Worm (Caenorhabditis elegans) whole organism, L1 larva: ENCODE data around the gene F08B4.8.
"Not testable (repeated sequence)": the region's sequence is repeated elsewhere in the genome, so short reads cannot be mapped to it uniquely, and the experiment has no call there.

ENCODE experiments used
- C16A3.4 ChIP-seq: fragments of 150-350 bp; optimal IDR thresholded peaks from 2 replicates; lab custom pipeline; 2014; ENCODE audit warnings: missing biosample characterization, missing genetic modification characterization
- F16B12.6 ChIP-seq: fragments of 150-350 bp; optimal IDR thresholded peaks from 2 replicates; lab custom pipeline; 2014; ENCODE audit warnings: missing biosample characterization, missing genetic modification characterization
- aha-1 ChIP-seq: fragments of 150-350 bp; optimal IDR thresholded peaks from 2 replicates; lab custom pipeline; 2014; ENCODE audit warnings: missing biosample characterization, missing genetic modification characterization
- aly-2 ChIP-seq: fragments of 150-350 bp; optimal IDR thresholded peaks from 2 replicates; lab custom pipeline; 2014; ENCODE audit warnings: missing biosample characterization, missing genetic modification characterization
- ama-1 ChIP-seq: fragments of 150-350 bp; optimal IDR thresholded peaks from 2 replicates; lab custom pipeline; 2014
- ceh-88 ChIP-seq: fragments of 200-800 bp; sonication (Bioruptor generic); IDR thresholded peaks from 2 replicates; pipeline ENCODE4 v1.3.6; 2022; ENCODE audit warnings: missing genetic modification characterization, missing compliant biosample characterization
- ceh-90 ChIP-seq: sonication (generic microtip); optimal IDR thresholded peaks from 2 replicates; lab custom pipeline; 2016; ENCODE audit warnings: missing genetic modification characterization, missing compliant biosample characterization
- ces-1 ChIP-seq: fragments of 150-350 bp; optimal IDR thresholded peaks from 2 replicates; lab custom pipeline; 2014; ENCODE audit warnings: missing biosample characterization, missing genetic modification reagents, missing genetic modification characterization
- efl-1 ChIP-seq, 4 experiments: fragments of 150-350 bp; optimal IDR thresholded peaks in 3 of 4; peaks in 1 of 4; 1 replicate in 1 of 4; 2 replicates in 3 of 4; lab custom pipeline; 2014; ENCODE audit warnings: missing biosample characterization in 2 of 4, missing genetic modification characterization in 2 of 4, missing genetic modification reagents in 2 of 4
- egl-13 ChIP-seq: sonication (generic microtip); optimal IDR thresholded peaks from 2 replicates; lab custom pipeline; 2016; ENCODE audit warnings: missing genotype, missing genetic modification reagents, missing genetic modification characterization, missing compliant biosample characterization
- egl-27 ChIP-seq, 2 experiments: fragments of 150-350 bp in 1 of 2; sonication (generic microtip); optimal IDR thresholded peaks; 3 replicates each; lab custom pipeline; 2017 to 2018; ENCODE audit warnings: missing biosample characterization in 2 of 2, missing genetic modification characterization in 2 of 2, missing genetic modification reagents in 2 of 2
- fkh-10 ChIP-seq: sonication (generic microtip); optimal IDR thresholded peaks from 2 replicates; lab custom pipeline; 2017; ENCODE audit warnings: missing biosample characterization, missing genetic modification reagents, missing genetic modification characterization
- fkh-8 ChIP-seq: sonication (generic microtip); optimal IDR thresholded peaks from 2 replicates; lab custom pipeline; 2016; ENCODE audit warnings: mild to moderate bottlenecking, missing genetic modification characterization, missing compliant biosample characterization
- hlh-17 ChIP-seq: fragments of 200-800 bp; sonication (Bioruptor generic); optimal IDR thresholded peaks from 2 replicates; lab custom pipeline; 2018; ENCODE audit warnings: missing genetic modification characterization, mild to moderate bottlenecking, missing compliant biosample characterization, moderate library complexity, borderline replicate concordance
- hlh-4 ChIP-seq: sonication (generic microtip); optimal IDR thresholded peaks from 2 replicates; lab custom pipeline; 2016; ENCODE audit warnings: mild to moderate bottlenecking, missing genetic modification characterization, missing compliant biosample characterization
- hpl-2 ChIP-seq: fragments of 150-350 bp; optimal IDR thresholded peaks from 2 replicates; lab custom pipeline; 2014; ENCODE audit warnings: missing biosample characterization, missing genetic modification reagents, missing genetic modification characterization
- isw-1 ChIP-seq: fragments of 200-800 bp; sonication (Bioruptor generic); IDR thresholded peaks from 2 replicates; pipeline ENCODE4 v1.3.6; 2022; ENCODE audit warnings: missing genetic modification characterization, missing compliant biosample characterization
- lin-13 ChIP-seq: fragments of 150-350 bp; optimal IDR thresholded peaks from 2 replicates; lab custom pipeline; 2014; ENCODE audit warnings: missing biosample characterization, missing genetic modification reagents, missing genetic modification characterization
- lin-14 ChIP-seq: fragments of 200-800 bp; sonication (Bioruptor generic); optimal IDR thresholded peaks from 2 replicates; lab custom pipeline; 2018; ENCODE audit warnings: mild to moderate bottlenecking, missing genetic modification characterization, moderate library complexity, missing compliant biosample characterization
- lin-35 ChIP-seq, 2 experiments: fragments of 150-350 bp; optimal IDR thresholded peaks; 2 replicates each; lab custom pipeline; 2014; ENCODE audit warnings: missing biosample characterization in 2 of 2, missing genetic modification characterization in 2 of 2, missing genetic modification reagents in 2 of 2
- lin-39 ChIP-seq: fragments of 150-350 bp; optimal IDR thresholded peaks from 2 replicates; lab custom pipeline; 2014; ENCODE audit warnings: missing biosample characterization, missing genetic modification reagents, missing genetic modification characterization
- mdl-1 ChIP-seq, 2 experiments: fragments of 150-350 bp; optimal IDR thresholded peaks; 2 replicates each; lab custom pipeline; 2014 to 2017; ENCODE audit warnings: missing biosample characterization in 2 of 2, missing genetic modification characterization in 2 of 2, inconsistent platforms in 1 of 2
- mef-2 ChIP-seq: fragments of 150-350 bp; optimal IDR thresholded peaks from 2 replicates; lab custom pipeline; 2014; ENCODE audit warnings: missing biosample characterization, missing genetic modification characterization
- mep-1 ChIP-seq: fragments of 150-350 bp; optimal IDR thresholded peaks from 2 replicates; lab custom pipeline; 2014; ENCODE audit warnings: missing biosample characterization, missing genetic modification characterization
- nhr-11 ChIP-seq: fragments of 150-350 bp; optimal IDR thresholded peaks from 2 replicates; lab custom pipeline; 2014; ENCODE audit warnings: missing biosample characterization, missing genetic modification characterization
- nhr-12 ChIP-seq: sonication (generic microtip); optimal IDR thresholded peaks from 2 replicates; lab custom pipeline; 2017; ENCODE audit warnings: missing biosample characterization, missing genetic modification characterization
- nhr-19 ChIP-seq: fragments of 200-800 bp; sonication (Bioruptor generic); conservative IDR thresholded peaks from 2 replicates; pipeline ENCODE4 v1.3.6; 2022; ENCODE audit warnings: missing genetic modification characterization, missing compliant biosample characterization
- nhr-47 ChIP-seq: sonication (generic microtip); optimal IDR thresholded peaks from 2 replicates; lab custom pipeline; 2016; ENCODE audit warnings: mild to moderate bottlenecking, missing genetic modification characterization, moderate library complexity, missing compliant biosample characterization
- nhr-71 ChIP-seq: sonication (generic microtip); optimal IDR thresholded peaks from 2 replicates; lab custom pipeline; 2016; ENCODE audit warnings: mild to moderate bottlenecking, missing genetic modification characterization, moderate library complexity, missing compliant biosample characterization
- nhr-76 ChIP-seq: sonication (generic microtip); optimal IDR thresholded peaks from 2 replicates; lab custom pipeline; 2017; ENCODE audit warnings: missing biosample characterization, missing genetic modification characterization
- nhr-84 ChIP-seq: sonication (generic microtip); optimal IDR thresholded peaks from 2 replicates; lab custom pipeline; 2017; ENCODE audit warnings: missing biosample characterization, missing genetic modification characterization
- pag-3 ChIP-seq: sonication (generic microtip); optimal IDR thresholded peaks from 2 replicates; lab custom pipeline; 2017; ENCODE audit warnings: missing genetic modification characterization, mild to moderate bottlenecking, missing compliant biosample characterization, antibody characterized with exemption, borderline replicate concordance; ENCODE audit not compliant: insufficient read depth
- pax-3 ChIP-seq: fragments of 200-800 bp; sonication (Bioruptor generic); optimal IDR thresholded peaks from 2 replicates; lab custom pipeline; 2018; ENCODE audit warnings: mild to moderate bottlenecking, missing genetic modification characterization, moderate library complexity, missing compliant biosample characterization
- rnt-1 ChIP-seq: sonication (generic microtip); optimal IDR thresholded peaks from 2 replicates; lab custom pipeline; 2016; ENCODE audit warnings: mild to moderate bottlenecking, missing genetic modification characterization, moderate library complexity, missing compliant biosample characterization
- skn-1 ChIP-seq: fragments of 150-350 bp; optimal IDR thresholded peaks from 2 replicates; lab custom pipeline; 2014; ENCODE audit warnings: missing biosample characterization, missing genetic modification characterization
- sox-4 ChIP-seq: sonication (generic microtip); optimal IDR thresholded peaks from 2 replicates; lab custom pipeline; 2016; ENCODE audit warnings: missing genetic modification characterization, missing compliant biosample characterization
- sup-37 ChIP-seq: fragments of 200-800 bp; sonication (Bioruptor generic); optimal IDR thresholded peaks from 2 replicates; lab custom pipeline; 2018; ENCODE audit warnings: mild to moderate bottlenecking, missing genetic modification characterization, missing compliant biosample characterization
- swsn-7 ChIP-seq: sonication (generic microtip); optimal IDR thresholded peaks from 2 replicates; lab custom pipeline; 2016; ENCODE audit warnings: missing genetic modification characterization, missing compliant biosample characterization
- xbp-1 ChIP-seq: sonication (generic microtip); optimal IDR thresholded peaks from 2 replicates; lab custom pipeline; 2016; ENCODE audit warnings: missing genetic modification characterization, missing compliant biosample characterization
- zip-4 ChIP-seq: fragments of 200-800 bp; sonication (Bioruptor generic); optimal IDR thresholded peaks from 2 replicates; lab custom pipeline; 2018; ENCODE audit warnings: mild to moderate bottlenecking, missing genetic modification characterization, moderate library complexity, missing compliant biosample characterization
- ztf-11 ChIP-seq, 2 experiments: sonication (generic microtip); optimal IDR thresholded peaks; 2 replicates each; lab custom pipeline; 2016 to 2017; ENCODE audit warnings: missing genetic modification characterization in 2 of 2, missing biosample characterization in 1 of 2, missing compliant biosample characterization in 1 of 2

The F08B4.8 gene

ce11 chrIV:8697436-8697835, 20.0 kb downstream of the F08B4.8 start, which contains the start of gene ttll-11:
ttll-11 (plus strand) TSS chrIV:8697736.
- TF ChIP-seq egl-13 (tag; lab: Kevin White, UChicago) (no peak), F16B12.6 (no peak), zip-4 (no peak), skn-1 (no peak), lin-35 (GFP tag; optimal IDR thresholded peaks at IDR 0.05; lab: Kevin White, UChicago) (no peak), ceh-90 (tag; lab: Kevin White, UChicago) (no peak), hlh-4 (tag; lab: Kevin White, UChicago) (no peak), swsn-7 (tag; lab: Kevin White, UChicago) (peak; percentile 5), nhr-47 (tag; lab: Kevin White, UChicago) (no peak), nhr-71 (tag; lab: Kevin White, UChicago) (peak; percentile 31), isw-1 (no peak), ama-1 (lab: Kevin White, UChicago) (no peak), egl-27 (tag; optimal IDR thresholded peaks at IDR 0.05; lab: Kevin White, UChicago) (no peak), aha-1 (tag; lab: Kevin White, UChicago) (no peak), fkh-10 (no peak), pag-3 (no peak), sox-4 (tag; lab: Kevin White, UChicago) (no peak), nhr-84 (tag; lab: Kevin White, UChicago) (no peak), nhr-76 (no peak), hpl-2 (GFP tag; lab: Kevin White, UChicago) (no peak), nhr-12 (tag; lab: Kevin White, UChicago) (no peak), nhr-11 (tag; lab: Kevin White, UChicago) (no peak), fkh-8 (tag; lab: Kevin White, UChicago) (peak; percentile 76)

DNA sequence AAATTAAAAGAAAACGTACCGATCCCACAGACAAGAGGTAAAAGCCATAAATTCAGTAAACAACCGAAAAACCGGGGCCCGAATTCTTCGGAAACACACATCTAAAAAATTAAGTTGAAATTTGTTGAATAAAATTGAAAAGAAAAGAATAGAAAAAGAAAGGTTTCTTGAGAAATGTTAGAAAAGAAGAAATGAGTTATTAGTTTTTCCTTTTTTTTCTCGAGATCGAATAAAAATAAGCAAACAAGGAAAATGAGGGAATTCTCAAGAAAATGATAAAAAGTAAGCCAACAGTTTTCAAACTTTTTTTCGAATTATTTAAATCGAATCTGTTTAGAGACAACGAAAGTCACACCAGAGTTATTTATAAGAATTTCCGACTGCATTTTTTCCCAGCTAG, 28.1 kb downstream of the F08B4.8 start, which contains the start of gene H23L24.4:
H23L24.4 (minus strand) TSS at position 101 of the 400 bp plus-strand sequence.
- TF ChIP-seq sup-37 (GFP tag; lab: Kevin White, UChicago) = no peak

DNA sequence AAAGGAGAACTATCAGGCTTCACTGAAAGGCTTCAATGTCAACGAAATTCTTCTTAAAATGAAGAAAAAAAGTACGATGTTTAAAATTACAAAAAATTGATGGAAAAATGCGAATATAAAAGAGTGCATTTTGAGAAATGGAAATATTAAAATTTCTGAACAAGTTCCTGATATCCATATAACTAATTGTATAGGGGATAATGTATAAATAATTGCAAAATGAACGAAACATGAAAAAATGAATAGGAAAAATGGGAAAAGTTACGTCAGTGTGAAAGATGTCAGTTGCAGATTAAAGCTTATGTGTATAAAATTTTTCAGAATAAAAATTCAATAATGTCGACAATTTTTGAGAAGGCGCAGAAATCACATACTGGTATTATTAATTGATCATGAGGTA, 30.6 kb downstream of the F08B4.8 start:
- TF ChIP-seq egl-27 (tag; optimal IDR thresholded peaks at IDR 0.05; lab: Kevin White, UChicago) = no peak
- no peak for TF ChIP-seq sup-37 (GFP tag; lab: Kevin White, UChicago)
- TF ChIP-seq ceh-88 (GFP tag; lab: Robert Waterston, UW) = no peak
- TF ChIP-seq rnt-1 (tag; lab: Kevin White, UChicago) = no peak
- no peak for TF ChIP-seq mef-2 (tag; lab: Kevin White, UChicago)
- TF ChIP-seq mep-1 = no peak
- no peak for TF ChIP-seq lin-14
- no peak for TF ChIP-seq hlh-17 (GFP tag; lab: Kevin White, UChicago)
- TF ChIP-seq lin-13 = no peak
- TF ChIP-seq lin-35 (GFP tag; optimal IDR thresholded peaks at IDR 0.05; lab: Kevin White, UChicago) = no peak
- TF ChIP-seq C16A3.4 = no peak
- no peak for TF ChIP-seq nhr-19 (GFP tag; lab: Robert Waterston, UW)
- no peak for TF ChIP-seq xbp-1 (tag; lab: Kevin White, UChicago)
- TF ChIP-seq nhr-71 (tag; lab: Kevin White, UChicago) = no peak

- not testable (repeated sequence) for TF ChIP-seq aly-2 (tag; lab: Kevin White, UChicago); swsn-7 (tag; lab: Kevin White, UChicago); ces-1 (GFP tag; lab: Kevin White, UChicago)
Measured at ce11 chrIV:8715032-8715431, 37.6 kb downstream of the F08B4.8 start, which contains the start of the genes parg-2 and ipla-5. parg-2 (minus strand) TSS chrIV:8715132. ipla-5 (plus strand) TSS chrIV:8715247.

ce11 chrIV:8718153-8718552, 40.8 kb downstream of the F08B4.8 start, which contains the start of gene H23L24.1:
H23L24.1 (plus strand) TSS chrIV:8718453.
- TF ChIP-seq lin-35 (GFP tag; optimal IDR thresholded peaks at IDR 0.05; lab: Kevin White, UChicago) = no peak
- no peak for TF ChIP-seq ces-1 (GFP tag; lab: Kevin White, UChicago)
- no peak for TF ChIP-seq lin-39
- no peak for TF ChIP-seq efl-1 (optimal IDR thresholded peaks at IDR 0.05; lab: Kevin White, UChicago)
- no peak for TF ChIP-seq efl-1 (GFP tag; optimal IDR thresholded peaks at IDR 0.05 in 1 of 2; lab: Kevin White, UChicago)
- no peak for TF ChIP-seq mdl-1 (tag; optimal IDR thresholded peaks at IDR 0.05; lab: Kevin White, UChicago)
- TF ChIP-seq pax-3 = no peak
- TF ChIP-seq F16B12.6 = no peak
- TF ChIP-seq ztf-11 (tag; optimal IDR thresholded peaks at IDR 0.05; lab: Kevin White, UChicago) = no peak
- no peak for TF ChIP-seq nhr-71 (tag; lab: Kevin White, UChicago)
- no peak for TF ChIP-seq nhr-19 (GFP tag; lab: Robert Waterston, UW)
